Worm (Caenorhabditis elegans) whole organism, young adult: ENCODE data around the gene svh-2.

Experiments used
- F10E7.11 ChIP-seq: sonication (generic microtip); optimal IDR thresholded peaks from 2 replicates; lab custom pipeline; 2017; ENCODE audit warnings: mild to moderate bottlenecking, missing genetic modification characterization, moderate library complexity, missing compliant biosample characterization
- F22D6.2 ChIP-seq: sonication (generic microtip); optimal IDR thresholded peaks from 2 replicates; lab custom pipeline; 2016; ENCODE audit warnings: mild to moderate bottlenecking, missing genetic modification characterization, missing compliant biosample characterization
- F37B4.10 ChIP-seq: fragments of 200-800 bp; sonication (Bioruptor generic); IDR thresholded peaks from 2 replicates; pipeline ENCODE4 v1.3.6; 2022; ENCODE audit warnings: missing genetic modification characterization, missing compliant biosample characterization
- F39B2.1 ChIP-seq: fragments of 200-800 bp; sonication (Bioruptor generic); IDR thresholded peaks from 2 replicates; pipeline ENCODE4 v1.3.6; 2022; ENCODE audit warnings: missing genetic modification reagents, missing genetic modification characterization, missing compliant biosample characterization
- F52B5.7 ChIP-seq: sonication (generic microtip); optimal IDR thresholded peaks from 2 replicates; lab custom pipeline; 2016; ENCODE audit warnings: mild to moderate bottlenecking, missing genetic modification characterization, missing compliant biosample characterization
- F57C9.4 ChIP-seq: sonication (generic microtip); optimal IDR thresholded peaks from 2 replicates; lab custom pipeline; 2017; ENCODE audit warnings: mild to moderate bottlenecking, missing genetic modification characterization, missing compliant biosample characterization
- Y53G8AR.9 ChIP-seq: fragments of 200-800 bp; sonication (Bioruptor generic); conservative IDR thresholded peaks from 2 replicates; pipeline ENCODE4 v1.3.6; 2022; ENCODE audit warnings: missing genetic modification reagents, missing genetic modification characterization, missing compliant biosample characterization
- Y56A3A.18 ChIP-seq: fragments of 200-800 bp; sonication (Bioruptor generic); IDR thresholded peaks from 2 replicates; pipeline ENCODE4 v1.3.6; 2022; ENCODE audit warnings: missing genetic modification reagents, missing genetic modification characterization, missing compliant biosample characterization
- Y79H2A.3 ChIP-seq: fragments of 200-800 bp; sonication (Bioruptor generic); conservative IDR thresholded peaks from 2 replicates; pipeline ENCODE4 v1.3.6; 2022; ENCODE audit warnings: missing genetic modification reagents, missing genetic modification characterization, missing compliant biosample characterization
- Y95B8A.8 ChIP-seq: fragments of 200-800 bp; sonication (Bioruptor generic); IDR thresholded peaks from 2 replicates; pipeline ENCODE4 v1.3.6; 2022; ENCODE audit warnings: missing genetic modification reagents, missing genetic modification characterization, missing compliant biosample characterization
- bed-1 ChIP-seq: fragments of 200-800 bp; sonication (Bioruptor generic); IDR thresholded peaks from 2 replicates; pipeline ENCODE4 v1.3.6; 2022; ENCODE audit warnings: missing genetic modification reagents, missing genetic modification characterization, missing compliant biosample characterization
- ceh-100 ChIP-seq: fragments of 200-800 bp; sonication (Bioruptor generic); IDR thresholded peaks from 2 replicates; pipeline ENCODE4 v1.3.6; 2022; ENCODE audit warnings: missing genetic modification reagents, missing genetic modification characterization, missing compliant biosample characterization
- ceh-79 ChIP-seq: sonication (generic microtip); optimal IDR thresholded peaks from 2 replicates; lab custom pipeline; 2017; ENCODE audit warnings: mild to moderate bottlenecking, missing genetic modification characterization, missing compliant biosample characterization
- egl-44 ChIP-seq: fragments of 200-800 bp; sonication (Bioruptor generic); IDR thresholded peaks from 2 replicates; pipeline ENCODE4 v1.3.6; 2022; ENCODE audit warnings: missing genetic modification reagents, missing genetic modification characterization, missing compliant biosample characterization
- ekl-4 ChIP-seq: fragments of 200-800 bp; sonication (Bioruptor generic); IDR thresholded peaks from 2 replicates; pipeline ENCODE4 v1.3.6; 2022; ENCODE audit warnings: missing genetic modification reagents, missing genetic modification characterization, missing compliant biosample characterization
- fkh-3 ChIP-seq: sonication (generic microtip); optimal IDR thresholded peaks from 2 replicates; lab custom pipeline; 2016; ENCODE audit warnings: mild to moderate bottlenecking, missing genetic modification characterization, missing compliant biosample characterization
- hlh-12 ChIP-seq: sonication (generic microtip); optimal IDR thresholded peaks from 2 replicates; lab custom pipeline; 2016; ENCODE audit warnings: missing genetic modification characterization, missing compliant biosample characterization
- lag-1 ChIP-seq: fragments of 200-800 bp; sonication (Bioruptor generic); IDR thresholded peaks from 2 replicates; pipeline ENCODE4 v1.3.6; 2022; ENCODE audit warnings: missing genetic modification reagents, missing genetic modification characterization, missing compliant biosample characterization
- lin-40 ChIP-seq: sonication (generic microtip); optimal IDR thresholded peaks from 2 replicates; lab custom pipeline; 2016; ENCODE audit warnings: missing genetic modification characterization, mild to moderate bottlenecking, missing compliant biosample characterization, missing genotype, missing genetic modification reagents
- lir-1 ChIP-seq: fragments of 200-800 bp; sonication (Bioruptor generic); conservative IDR thresholded peaks from 2 replicates; pipeline ENCODE4 v1.3.6; 2022; ENCODE audit warnings: missing genetic modification reagents, missing genetic modification characterization, missing compliant biosample characterization
- mel-28 ChIP-seq: sonication (generic microtip); optimal IDR thresholded peaks from 2 replicates; lab custom pipeline; 2016; ENCODE audit warnings: borderline replicate concordance, mild to moderate bottlenecking, missing genetic modification characterization, missing compliant biosample characterization
- nfyb-1 ChIP-seq: fragments of 200-800 bp; sonication (Bioruptor generic); IDR thresholded peaks from 2 replicates; pipeline ENCODE4 v1.3.6; 2022; ENCODE audit warnings: missing genetic modification reagents, missing genetic modification characterization, missing compliant biosample characterization
- nhr-179 ChIP-seq: sonication (generic microtip); optimal IDR thresholded peaks from 2 replicates; lab custom pipeline; 2016; ENCODE audit warnings: mild to moderate bottlenecking, missing genetic modification characterization, missing compliant biosample characterization
- nhr-80 ChIP-seq: sonication (generic microtip); optimal IDR thresholded peaks from 2 replicates; lab custom pipeline; 2016; ENCODE audit warnings: missing genetic modification characterization, missing compliant biosample characterization
- rcor-1 ChIP-seq: fragments of 200-800 bp; sonication (Bioruptor generic); IDR thresholded peaks from 2 replicates; pipeline ENCODE4 v1.3.6; 2022; ENCODE audit warnings: missing genetic modification reagents, missing genetic modification characterization, missing compliant biosample characterization
- rpc-1 ChIP-seq, 2 experiments: fragments of 150-350 bp in 1 of 2; sonication (generic microtip) in 1 of 2; optimal IDR thresholded peaks; 2 replicates each; lab custom pipeline; 2014 to 2018; ENCODE audit warnings: missing biosample characterization in 1 of 2, missing genetic modification characterization in 1 of 2, missing genetic modification reagents in 1 of 2, missing genotype in 1 of 2
- sdz-38 ChIP-seq: sonication (generic microtip); optimal IDR thresholded peaks from 2 replicates; lab custom pipeline; 2016; ENCODE audit warnings: missing genotype, missing genetic modification characterization, missing compliant biosample characterization
- sea-2 ChIP-seq: fragments of 200-800 bp; sonication (Bioruptor generic); IDR thresholded peaks from 2 replicates; pipeline ENCODE4 v1.3.6; 2022; ENCODE audit warnings: missing genetic modification characterization, missing compliant biosample characterization
- snpc-3.4 ChIP-seq: sonication (generic microtip); optimal IDR thresholded peaks from 2 replicates; lab custom pipeline; 2017; ENCODE audit warnings: missing genetic modification characterization, mild to moderate bottlenecking, missing compliant biosample characterization, antibody characterized with exemption, moderate library complexity, missing genotype, missing genetic modification reagents
- snpc-4 ChIP-seq, 5 experiments: fragments of 150-350 bp in 1 of 5; sonication (generic microtip) in 4 of 5; optimal IDR thresholded peaks; 2 replicates each; lab custom pipeline; 2014 to 2018; ENCODE audit warnings: missing genetic modification characterization in 5 of 5, missing biosample characterization in 3 of 5, antibody characterized with exemption in 2 of 5, mild to moderate bottlenecking in 2 of 5, missing compliant biosample characterization in 2 of 5, missing genotype in 2 of 5, moderate library complexity in 2 of 5, missing genetic modification reagents in 1 of 5
- sptf-2 ChIP-seq: fragments of 200-800 bp; sonication (Bioruptor generic); optimal IDR thresholded peaks from 2 replicates; lab custom pipeline; 2018; ENCODE audit warnings: mild to moderate bottlenecking, missing genetic modification characterization, missing compliant biosample characterization
- tbx-9 ChIP-seq: sonication (generic microtip); optimal IDR thresholded peaks from 2 replicates; lab custom pipeline; 2016; ENCODE audit warnings: borderline replicate concordance, missing genetic modification characterization, inconsistent platforms, missing compliant biosample characterization
- zfh-2 ChIP-seq: fragments of 200-800 bp; sonication (Bioruptor generic); conservative IDR thresholded peaks from 2 replicates; pipeline ENCODE4 v1.3.6; 2022; ENCODE audit warnings: missing genetic modification reagents, missing genetic modification characterization, missing compliant biosample characterization
- ztf-28 ChIP-seq: fragments of 200-800 bp; sonication (Bioruptor generic); IDR thresholded peaks from 2 replicates; pipeline ENCODE4 v1.3.6; 2022; ENCODE audit warnings: missing genetic modification reagents, missing genetic modification characterization, missing compliant biosample characterization

svh-2 gene

ce11 chrX:6560495-6560894 lies 7.4 kb downstream of the svh-2 start:
- no peak for TF ChIP-seq F52B5.7 (tag; lab: Kevin White, UChicago)

ce11 chrX:6562378-6562856 lies 9.3 kb downstream of the svh-2 start, which contains the start of gene aaim-1:
TSS of gene aaim-1 (minus strand) at chrX:6562428.
- TF ChIP-seq F22D6.2 (tag; lab: Kevin White, UChicago) = no peak
- 0 out of 2 replicates have a peak, but pooled peaks have one; percentile 15 for TF ChIP-seq ekl-4
- 0 out of 2 replicates have a peak, but pooled peaks have one; percentile 21 for TF ChIP-seq ztf-28
- peak; percentile 37 for TF ChIP-seq nhr-80
- TF ChIP-seq lir-1 (GFP tag; lab: Robert Waterston, UW) = no peak

ce11 chrX:6569624-6570023 lies 16.5 kb downstream of the svh-2 start, which contains the start of gene dop-3:
TSS of gene dop-3 (minus strand) at chrX:6569724.
- TF ChIP-seq rcor-1 (GFP tag; lab: Robert Waterston, UW) (no peak), snpc-3.4 (no peak), F57C9.4 (tag; lab: Kevin White, UChicago) (no peak), nhr-179 (tag; lab: Kevin White, UChicago) (no peak), lin-40 (no peak), lag-1 (GFP tag; lab: Robert Waterston, UW) (no peak), rpc-1 (optimal IDR thresholded peaks at IDR 0.05; lab: Kevin White, UChicago) (no peak), rpc-1 (tag; optimal IDR thresholded peaks at IDR 0.05; lab: Kevin White, UChicago) (no peak), F37B4.10 (no peak), Y95B8A.8 (GFP tag; lab: Robert Waterston, UW) (no peak), fkh-3 (tag; lab: Kevin White, UChicago) (no peak), Y56A3A.18 (GFP tag; lab: Robert Waterston, UW) (no peak), mel-28 (no peak), sptf-2 (no peak), tbx-9 (tag; lab: Kevin White, UChicago) (no peak), bed-1 (GFP tag; lab: Robert Waterston, UW) (no peak), ceh-79 (tag; lab: Kevin White, UChicago) (no peak), sea-2 (no peak)

- TF ChIP-seq zfh-2 (GFP tag; lab: Robert Waterston, UW) (peak; percentile 62), nfyb-1 (GFP tag; lab: Robert Waterston, UW) (0 out of 2 replicates have a peak, but pooled peaks have one; percentile 26), rcor-1 (GFP tag; lab: Robert Waterston, UW) (no peak), F39B2.1 (GFP tag; lab: Robert Waterston, UW) (no peak)
Observed at ce11 chrX:6572987-6573386, 19.9 kb downstream of the svh-2 start.

ce11 chrX:6575992-6576391 lies 22.9 kb downstream of the svh-2 start:
- no peak for TF ChIP-seq ceh-100
- TF ChIP-seq Y56A3A.18 (GFP tag; lab: Robert Waterston, UW) = no peak
- TF ChIP-seq snpc-4 (GFP tag; optimal IDR thresholded peaks at IDR 0.05; lab: Kevin White, UChicago) = no peak
- no peak for TF ChIP-seq snpc-4 (tag; optimal IDR thresholded peaks at IDR 0.05; lab: Kevin White, UChicago)
- no peak for TF ChIP-seq sea-2
- no peak for TF ChIP-seq F10E7.11 (tag; lab: Kevin White, UChicago)
- TF ChIP-seq egl-44 (GFP tag; lab: Robert Waterston, UW) = no peak
- no peak for TF ChIP-seq sdz-38 (tag; lab: Kevin White, UChicago)
- no peak for TF ChIP-seq mel-28
- no peak for TF ChIP-seq Y79H2A.3 (GFP tag; lab: Robert Waterston, UW)
- TF ChIP-seq hlh-12 (tag; lab: Kevin White, UChicago) = no peak
- no peak for TF ChIP-seq Y53G8AR.9
